Worm (Caenorhabditis elegans): ENCODE results near the gene pde-12.

pde-12 gene

ce11 chrIII:10844873-10845272 lies at the start of gene pde-12:
Gene pde-12 (minus strand): TSS chrIII:10845020.
- TF ChIP-seq ztf-23 (GFP tag; IDR thresholded peaks at IDR 0.05) (peak; percentile 35; the same call in 1 of the 2 replicates), cog-1 (tag; optimal IDR thresholded peaks at IDR 0.05) (no peak)

- TF ChIP-seq ztf-29 (GFP tag; IDR thresholded peaks at IDR 0.05) (no peak), ztf-23 (GFP tag; IDR thresholded peaks at IDR 0.05) (no peak), med-1 (GFP tag; optimal IDR thresholded peaks at IDR 0.05; ENCODE audit: insufficient read depth) (no peak), tab-1 (GFP tag; IDR thresholded peaks at IDR 0.05) (no peak), cog-1 (tag; optimal IDR thresholded peaks at IDR 0.05) (no peak), klf-2 (GFP tag; conservative IDR thresholded peaks at IDR 0.05) (no peak), T22C8.4 (GFP tag; IDR thresholded peaks at IDR 0.05) (no peak), ref-1 (GFP tag; conservative IDR thresholded peaks at IDR 0.05) (no peak), flt-1 (GFP tag; IDR thresholded peaks at IDR 0.05) (no peak)
Observed at ce11 chrIII:10894220-10894619, 49.4 kb upstream of the pde-12 start, which contains the start of gene fbxb-87. Gene fbxb-87 (plus strand): TSS chrIII:10894520.

ce11 chrIII:10888824-10889223 lies 44.0 kb upstream of the pde-12 start:
- TF ChIP-seq flt-1 (GFP tag; IDR thresholded peaks at IDR 0.05) = no peak
- no peak for TF ChIP-seq ref-1 (GFP tag; conservative IDR thresholded peaks at IDR 0.05)
- no peak for TF ChIP-seq tab-1 (GFP tag; IDR thresholded peaks at IDR 0.05)
- no peak for TF ChIP-seq med-1 (GFP tag; optimal IDR thresholded peaks at IDR 0.05; ENCODE audit: insufficient read depth)
- no peak for TF ChIP-seq cog-1 (tag; optimal IDR thresholded peaks at IDR 0.05)

- TF ChIP-seq cog-1 (tag; optimal IDR thresholded peaks at IDR 0.05) (no peak), ref-1 (GFP tag; conservative IDR thresholded peaks at IDR 0.05) (no peak), T22C8.4 (GFP tag; IDR thresholded peaks at IDR 0.05) (no peak), klf-2 (GFP tag; conservative IDR thresholded peaks at IDR 0.05) (no peak), tab-1 (GFP tag; IDR thresholded peaks at IDR 0.05) (no peak), med-1 (GFP tag; optimal IDR thresholded peaks at IDR 0.05; ENCODE audit: insufficient read depth) (no peak), ztf-23 (GFP tag; IDR thresholded peaks at IDR 0.05) (no peak), flt-1 (GFP tag; IDR thresholded peaks at IDR 0.05) (no peak), ztf-29 (GFP tag; IDR thresholded peaks at IDR 0.05) (no peak)
Observed at ce11 chrIII:10881996-10882395, 37.2 kb upstream of the pde-12 start.

ce11 chrIII:10881462-10881861 lies 36.6 kb upstream of the pde-12 start, which contains the start of gene athp-1:
Gene athp-1 (plus strand): TSS chrIII:10881766.
- TF ChIP-seq ztf-23 (GFP tag; IDR thresholded peaks at IDR 0.05) (no peak), med-1 (GFP tag; optimal IDR thresholded peaks at IDR 0.05; ENCODE audit: insufficient read depth) (no peak), flt-1 (GFP tag; IDR thresholded peaks at IDR 0.05) (no peak), klf-2 (GFP tag; conservative IDR thresholded peaks at IDR 0.05) (no peak), ref-1 (GFP tag; conservative IDR thresholded peaks at IDR 0.05) (no peak), ztf-29 (GFP tag; IDR thresholded peaks at IDR 0.05) (no peak), T22C8.4 (GFP tag; IDR thresholded peaks at IDR 0.05) (no peak), tab-1 (GFP tag; IDR thresholded peaks at IDR 0.05) (no peak), cog-1 (tag; optimal IDR thresholded peaks at IDR 0.05) (no peak)

ce11 chrIII:10880083-10880482 lies 35.3 kb upstream of the pde-12 start, which contains the start of gene C44B9.3:
Gene C44B9.3 (minus strand): TSS chrIII:10880183.
- no peak for TF ChIP-seq klf-2 (GFP tag; conservative IDR thresholded peaks at IDR 0.05)
- TF ChIP-seq ref-1 (GFP tag; conservative IDR thresholded peaks at IDR 0.05) = no peak
- TF ChIP-seq tab-1 (GFP tag; IDR thresholded peaks at IDR 0.05) = no peak
- TF ChIP-seq ztf-23 (GFP tag; IDR thresholded peaks at IDR 0.05) = no peak
- no peak for TF ChIP-seq ztf-29 (GFP tag; IDR thresholded peaks at IDR 0.05)
- no peak for TF ChIP-seq flt-1 (GFP tag; IDR thresholded peaks at IDR 0.05)
- no peak for TF ChIP-seq cog-1 (tag; optimal IDR thresholded peaks at IDR 0.05)
- TF ChIP-seq med-1 (GFP tag; optimal IDR thresholded peaks at IDR 0.05; ENCODE audit: insufficient read depth) = no peak
- TF ChIP-seq T22C8.4 (GFP tag; IDR thresholded peaks at IDR 0.05) = no peak

ce11 chrIII:10877542-10877941 lies 32.7 kb upstream of the pde-12 start:
- TF ChIP-seq T22C8.4 (GFP tag; IDR thresholded peaks at IDR 0.05) = no peak
- TF ChIP-seq med-1 (GFP tag; optimal IDR thresholded peaks at IDR 0.05; ENCODE audit: insufficient read depth) = no peak
- TF ChIP-seq ref-1 (GFP tag; conservative IDR thresholded peaks at IDR 0.05) = no peak
- TF ChIP-seq tab-1 (GFP tag; IDR thresholded peaks at IDR 0.05) = no peak
- TF ChIP-seq ztf-23 (GFP tag; IDR thresholded peaks at IDR 0.05) = no peak
- TF ChIP-seq flt-1 (GFP tag; IDR thresholded peaks at IDR 0.05) = no peak
- no peak for TF ChIP-seq cog-1 (tag; optimal IDR thresholded peaks at IDR 0.05)
- no peak for TF ChIP-seq ztf-29 (GFP tag; IDR thresholded peaks at IDR 0.05)

ce11 chrIII:10875132-10875531 lies 30.3 kb upstream of the pde-12 start, which contains the start of gene C44B9.2:
Gene C44B9.2 (plus strand): TSS chrIII:10875432.
- TF ChIP-seq med-1 (GFP tag; optimal IDR thresholded peaks at IDR 0.05; ENCODE audit: insufficient read depth) (no peak), flt-1 (GFP tag; IDR thresholded peaks at IDR 0.05) (no peak)

ce11 chrIII:10870814-10871213 lies 26.0 kb upstream of the pde-12 start:
- TF ChIP-seq klf-2 (GFP tag; conservative IDR thresholded peaks at IDR 0.05) = no peak

- no peak for TF ChIP-seq ztf-23 (GFP tag; IDR thresholded peaks at IDR 0.05)
- no peak for TF ChIP-seq flt-1 (GFP tag; IDR thresholded peaks at IDR 0.05)
- TF ChIP-seq med-1 (GFP tag; optimal IDR thresholded peaks at IDR 0.05; ENCODE audit: insufficient read depth) = no peak
- TF ChIP-seq ztf-29 (GFP tag; IDR thresholded peaks at IDR 0.05) = no peak
- no peak for TF ChIP-seq ref-1 (GFP tag; conservative IDR thresholded peaks at IDR 0.05)
- TF ChIP-seq T22C8.4 (GFP tag; IDR thresholded peaks at IDR 0.05) = no peak
- TF ChIP-seq klf-2 (GFP tag; conservative IDR thresholded peaks at IDR 0.05) = no peak
- no peak for TF ChIP-seq cog-1 (tag; optimal IDR thresholded peaks at IDR 0.05)
- no peak for TF ChIP-seq tab-1 (GFP tag; IDR thresholded peaks at IDR 0.05)
Observed at ce11 chrIII:10870161-10870560, 25.3 kb upstream of the pde-12 start.

ce11 chrIII:10869595-10869994 lies 24.8 kb upstream of the pde-12 start:
- no peak for TF ChIP-seq tab-1 (GFP tag; IDR thresholded peaks at IDR 0.05)
- TF ChIP-seq ztf-23 (GFP tag; IDR thresholded peaks at IDR 0.05) = no peak
- no peak for TF ChIP-seq ref-1 (GFP tag; conservative IDR thresholded peaks at IDR 0.05)
- no peak for TF ChIP-seq flt-1 (GFP tag; IDR thresholded peaks at IDR 0.05)
- no peak for TF ChIP-seq med-1 (GFP tag; optimal IDR thresholded peaks at IDR 0.05; ENCODE audit: insufficient read depth)
- TF ChIP-seq cog-1 (tag; optimal IDR thresholded peaks at IDR 0.05) = no peak
- TF ChIP-seq T22C8.4 (GFP tag; IDR thresholded peaks at IDR 0.05) = no peak
- TF ChIP-seq ztf-29 (GFP tag; IDR thresholded peaks at IDR 0.05) = no peak
- TF ChIP-seq klf-2 (GFP tag; conservative IDR thresholded peaks at IDR 0.05) = no peak

All from whole organism, midembryonic.